Fruit fly (Drosophila melanogaster) whole organism, embryonic: ENCODE data around the gene p24-1.
A peak's percentile ranks its signal among the peaks of the same experiment; 100 is the strongest.

Experiments
- Adf1 ChIP-seq: fragments of 200-800 bp; sonication (Bioruptor generic); IDR thresholded peaks from 2 replicates; pipeline ENCODE4 v1.3.6; 2022; ENCODE audit warnings: missing biosample characterization, missing genetic modification characterization
- Atf6 ChIP-seq: fragments of 200-800 bp; sonication (Bioruptor generic); IDR thresholded peaks from 2 replicates; pipeline ENCODE4 v1.3.6; 2022; ENCODE audit warnings: missing biosample characterization, missing genetic modification characterization
- B-H1 ChIP-seq: fragments of 200-800 bp; sonication (Bioruptor generic); IDR thresholded peaks from 3 replicates; pipeline ENCODE4 v1.3.6; 2022; ENCODE audit warnings: missing biosample characterization, missing genetic modification characterization
- CG11093 ChIP-seq: fragments of 200-800 bp; sonication (Bioruptor generic); IDR thresholded peaks from 3 replicates; pipeline ENCODE4 v1.3.6; 2022; ENCODE audit warnings: missing biosample characterization, missing genetic modification characterization
- CG11504 ChIP-seq: fragments of 200-800 bp; sonication (Bioruptor generic); optimal IDR thresholded peaks from 3 replicates; lab custom pipeline; 2019; ENCODE audit warnings: missing biosample characterization, mild to moderate bottlenecking, missing genetic modification characterization, moderate library complexity
- CG11560 ChIP-seq: fragments of 200-800 bp; sonication (Bioruptor generic); IDR thresholded peaks from 3 replicates; pipeline ENCODE4 v1.3.6; 2022; ENCODE audit warnings: missing biosample characterization, missing genetic modification characterization
- CG11723 ChIP-seq: fragments of 200-800 bp; sonication (Bioruptor generic); optimal IDR thresholded peaks from 2 replicates; lab custom pipeline; 2017; ENCODE audit warnings: missing biosample characterization, mild to moderate bottlenecking, missing genetic modification characterization
- CG12942 ChIP-seq: fragments of 200-800 bp; sonication (Bioruptor generic); optimal IDR thresholded peaks from 3 replicates; lab custom pipeline; 2016; ENCODE audit warnings: missing biosample characterization, missing genetic modification characterization
- CG1529 ChIP-seq: fragments of 200-800 bp; sonication (Bioruptor generic); optimal IDR thresholded peaks from 3 replicates; lab custom pipeline; 2018; ENCODE audit warnings: missing biosample characterization, missing genetic modification characterization
- CG1602 ChIP-seq: fragments of 200-800 bp; sonication (Bioruptor generic); optimal IDR thresholded peaks from 3 replicates; lab custom pipeline; 2016; ENCODE audit warnings: missing biosample characterization, missing genetic modification characterization
- CG31224 ChIP-seq: fragments of 200-800 bp; sonication (Bioruptor generic); IDR thresholded peaks from 2 replicates; pipeline ENCODE4 v1.3.6; 2022; ENCODE audit warnings: missing biosample characterization, missing genetic modification characterization
- CG31441 ChIP-seq: fragments of 200-800 bp; sonication (Bioruptor generic); IDR thresholded peaks from 2 replicates; pipeline ENCODE4 v1.3.6; 2022; ENCODE audit warnings: missing biosample characterization, missing genetic modification characterization
- CG3281 ChIP-seq: fragments of 200-800 bp; sonication (Bioruptor generic); optimal IDR thresholded peaks from 3 replicates; lab custom pipeline; 2017; ENCODE audit warnings: missing biosample characterization, mild to moderate bottlenecking, missing genetic modification characterization
- CG33557 ChIP-seq: fragments of 200-800 bp; sonication (Bioruptor generic); optimal IDR thresholded peaks from 2 replicates; lab custom pipeline; 2019; ENCODE audit warnings: missing biosample characterization, mild to moderate bottlenecking, missing genetic modification characterization, moderate library complexity
- CG4282 ChIP-seq: fragments of 200-800 bp; sonication (Bioruptor generic); optimal IDR thresholded peaks from 2 replicates; lab custom pipeline; 2016; ENCODE audit warnings: missing biosample characterization, missing genetic modification characterization
- CG4617 ChIP-seq: fragments of 200-800 bp; sonication (Bioruptor generic); optimal IDR thresholded peaks from 3 replicates; lab custom pipeline; 2016; ENCODE audit warnings: missing biosample characterization, missing genetic modification characterization, borderline replicate concordance
- CG4854 ChIP-seq: fragments of 200-800 bp; sonication (Bioruptor generic); optimal IDR thresholded peaks from 2 replicates; lab custom pipeline; 2016; ENCODE audit warnings: missing biosample characterization, missing genetic modification characterization, inconsistent platforms
- CG5953 ChIP-seq: fragments of 200-800 bp; sonication (Bioruptor generic); IDR thresholded peaks from 2 replicates; pipeline ENCODE4 v1.3.6; 2022; ENCODE audit warnings: missing biosample characterization, missing genetic modification characterization
- CG6689 ChIP-seq: fragments of 200-800 bp; sonication (Bioruptor generic); IDR thresholded peaks from 2 replicates; pipeline ENCODE4 v1.3.6; 2022; ENCODE audit warnings: missing biosample characterization, missing genetic modification characterization
- CTCF ChIP-seq: fragments of 200-800 bp; sonication (Bioruptor generic); optimal IDR thresholded peaks from 2 replicates; lab custom pipeline; 2017; ENCODE audit warnings: missing biosample characterization, mild to moderate bottlenecking, missing genetic modification characterization, moderate library complexity
- CkIIα-i1 ChIP-seq: fragments of 200-800 bp; sonication (Bioruptor generic); IDR thresholded peaks from 2 replicates; pipeline ENCODE4 v1.3.6; 2022; ENCODE audit warnings: missing biosample characterization, missing genetic modification characterization
- Fer2 ChIP-seq: fragments of 200-800 bp; sonication (Bioruptor generic); optimal IDR thresholded peaks from 2 replicates; lab custom pipeline; 2018; ENCODE audit warnings: missing biosample characterization, mild to moderate bottlenecking, missing genetic modification characterization, moderate library complexity
- GATAe ChIP-seq: fragments of 200-800 bp; sonication (Bioruptor generic); conservative IDR thresholded peaks from 2 replicates; pipeline ENCODE4 v1.3.6; 2022; ENCODE audit warnings: missing biosample characterization, missing genetic modification characterization
- Hmr ChIP-seq: fragments of 200-800 bp; sonication (Bioruptor generic); optimal IDR thresholded peaks from 3 replicates; lab custom pipeline; 2017; ENCODE audit warnings: mild to moderate bottlenecking, missing biosample characterization, missing genetic modification reagents, missing genetic modification characterization
- Mad ChIP-seq: fragments of 200-800 bp; sonication (Bioruptor generic); optimal IDR thresholded peaks from 2 replicates; lab custom pipeline; 2016; ENCODE audit warnings: missing biosample characterization, missing genetic modification characterization
- NfI ChIP-seq: fragments of 200-800 bp; sonication (Bioruptor generic); optimal IDR thresholded peaks from 3 replicates; lab custom pipeline; 2018; ENCODE audit warnings: missing biosample characterization, mild to moderate bottlenecking, missing genetic modification characterization, moderate library complexity
- Ptx1 ChIP-seq: fragments of 200-800 bp; sonication (Bioruptor generic); IDR thresholded peaks from 2 replicates; pipeline ENCODE4 v1.3.6; 2022; ENCODE audit warnings: missing biosample characterization, missing genetic modification characterization
- Sox100B ChIP-seq: fragments of 200-800 bp; sonication (Bioruptor generic); optimal IDR thresholded peaks from 3 replicates; lab custom pipeline; 2018; ENCODE audit warnings: missing biosample characterization, mild to moderate bottlenecking, missing genetic modification characterization
- al ChIP-seq: fragments of 200-800 bp; sonication (Bioruptor generic); IDR thresholded peaks from 2 replicates; pipeline ENCODE4 v1.3.6; 2022; ENCODE audit warnings: missing biosample characterization, missing genetic modification characterization
- ap ChIP-seq: fragments of 200-800 bp; sonication (Bioruptor generic); IDR thresholded peaks from 2 replicates; pipeline ENCODE4 v1.3.6; 2022; ENCODE audit warnings: missing biosample characterization, missing genetic modification characterization
- bsh ChIP-seq, 2 experiments: fragments of 200-800 bp; sonication (Bioruptor generic); optimal IDR thresholded peaks; 2 replicates each; lab custom pipeline; 2017 to 2018; ENCODE audit warnings: mild to moderate bottlenecking in 2 of 2, missing biosample characterization in 2 of 2, missing genetic modification characterization in 2 of 2, moderate library complexity in 1 of 2
- dimm ChIP-seq: fragments of 200-800 bp; sonication (Bioruptor generic); IDR thresholded peaks from 2 replicates; pipeline ENCODE4 v1.3.6; 2022; ENCODE audit warnings: missing biosample characterization, missing genetic modification characterization
- ftz-f1 ChIP-seq: fragments of 200-800 bp; sonication (Bioruptor generic); optimal IDR thresholded peaks from 2 replicates; lab custom pipeline; 2016; ENCODE audit warnings: missing biosample characterization, missing genetic modification characterization
- grn ChIP-seq: fragments of 200-800 bp; sonication (Bioruptor generic); optimal IDR thresholded peaks from 3 replicates; lab custom pipeline; 2017; ENCODE audit warnings: missing biosample characterization, missing genetic modification characterization
- gro ChIP-seq: fragments of 200-800 bp; sonication (Bioruptor generic); optimal IDR thresholded peaks from 2 replicates; lab custom pipeline; 2016; ENCODE audit warnings: missing biosample characterization, missing genetic modification characterization
- gsb ChIP-seq: fragments of 200-800 bp; sonication (Bioruptor generic); IDR thresholded peaks from 2 replicates; pipeline ENCODE4 v1.3.6; 2022; ENCODE audit warnings: missing biosample characterization, missing genetic modification characterization
- hb ChIP-seq: fragments of 200-800 bp; sonication (Bioruptor generic); IDR thresholded peaks from 3 replicates; pipeline ENCODE4 v1.3.6; 2022; ENCODE audit warnings: missing biosample characterization, missing genetic modification characterization; ENCODE audit not compliant: partially characterized antibody
- insv ChIP-seq, 2 experiments: fragments of 200-800 bp; sonication (Bioruptor generic); optimal IDR thresholded peaks; 3 replicates each; lab custom pipeline; 2016 to 2018; ENCODE audit warnings: missing biosample characterization in 2 of 2, missing genetic modification characterization in 2 of 2
- jigr1 ChIP-seq: fragments of 200-800 bp; sonication (Bioruptor generic); IDR thresholded peaks from 3 replicates; pipeline ENCODE4 v1.3.6; 2022; ENCODE audit warnings: missing biosample characterization, missing genetic modification characterization
- lbe ChIP-seq: fragments of 200-800 bp; sonication (Bioruptor generic); optimal IDR thresholded peaks from 2 replicates; lab custom pipeline; 2016; ENCODE audit warnings: missing biosample characterization, mild to moderate bottlenecking, missing genetic modification characterization
- maf-S ChIP-seq: fragments of 200-800 bp; sonication (Bioruptor generic); optimal IDR thresholded peaks from 2 replicates; lab custom pipeline; 2016; ENCODE audit warnings: missing biosample characterization, missing genetic modification characterization
- run ChIP-seq: fragments of 200-800 bp; sonication (Bioruptor generic); optimal IDR thresholded peaks from 3 replicates; lab custom pipeline; 2018; ENCODE audit warnings: missing biosample characterization, mild to moderate bottlenecking, missing genetic modification characterization
- schlank ChIP-seq: fragments of 200-800 bp; sonication (Bioruptor generic); optimal IDR thresholded peaks from 2 replicates; lab custom pipeline; 2018; ENCODE audit warnings: missing biosample characterization, mild to moderate bottlenecking, missing genetic modification characterization
- sima ChIP-seq: fragments of 200-800 bp; sonication (Bioruptor generic); optimal IDR thresholded peaks from 2 replicates; lab custom pipeline; 2016; ENCODE audit warnings: missing biosample characterization, missing genetic modification characterization
- sqz ChIP-seq: fragments of 200-800 bp; sonication (Bioruptor generic); optimal IDR thresholded peaks from 3 replicates; lab custom pipeline; 2018; ENCODE audit warnings: missing biosample characterization, mild to moderate bottlenecking, missing genetic modification characterization
- toy ChIP-seq: fragments of 200-800 bp; sonication (Bioruptor generic); IDR thresholded peaks from 2 replicates; pipeline ENCODE4 v1.3.6; 2022; ENCODE audit warnings: missing biosample characterization, missing genetic modification characterization
- trem ChIP-seq: fragments of 200-800 bp; optimal IDR thresholded peaks from 3 replicates; lab custom pipeline; 2019; ENCODE audit warnings: missing biosample characterization, mild to moderate bottlenecking, missing genetic modification characterization, moderate library complexity
- vvl ChIP-seq: fragments of 200-800 bp; sonication (Bioruptor generic); IDR thresholded peaks from 2 replicates; pipeline ENCODE4 v1.3.6; 2022; ENCODE audit warnings: missing biosample characterization, missing genetic modification characterization
- wek ChIP-seq: fragments of 200-800 bp; sonication (Bioruptor generic); optimal IDR thresholded peaks from 3 replicates; lab custom pipeline; 2018; ENCODE audit warnings: missing biosample characterization, mild to moderate bottlenecking, missing genetic modification characterization, moderate library complexity
- z ChIP-seq: fragments of 200-800 bp; sonication (Bioruptor generic); IDR thresholded peaks from 3 replicates; pipeline ENCODE4 v1.3.6; 2022; ENCODE audit warnings: missing biosample characterization, missing genetic modification characterization
- zfh1 ChIP-seq: fragments of 200-800 bp; sonication (Bioruptor generic); IDR thresholded peaks from 3 replicates; pipeline ENCODE4 v1.3.6; 2022; ENCODE audit warnings: missing biosample characterization, missing genetic modification characterization

p24-1 gene

dm6 chrX:11848507-11849264 lies 3.6 kb downstream of the p24-1 start (continued):
- no peak for TF ChIP-seq gro (GFP tag; lab: Kevin White, UChicago)
- no peak for TF ChIP-seq NfI (GFP tag; lab: Kevin White, UChicago)
- no peak for TF ChIP-seq jigr1
- peak; percentile 76 for TF ChIP-seq CG11504 (tag; lab: Kevin White, UChicago)
- TF ChIP-seq CG31441 (GFP tag; lab: Robert Waterston, UW), result peak; percentile 77
- TF ChIP-seq CG11723 (GFP tag; lab: Kevin White, UChicago), result no peak
- TF ChIP-seq Hmr (GFP tag; lab: Kevin White, UChicago), result peak; percentile 45
- TF ChIP-seq dimm (GFP tag; lab: Robert Waterston, UW), result no peak
- no peak for TF ChIP-seq CG12942
- peak; percentile 21; the same call in 1 of the 3 replicates for TF ChIP-seq B-H1 (GFP tag; lab: Robert Waterston, UW)
- TF ChIP-seq z (GFP tag; lab: Robert Waterston, UW), result no peak
- no peak for TF ChIP-seq sima
- TF ChIP-seq GATAe (GFP tag; lab: Robert Waterston, UW), result no peak
- TF ChIP-seq CG11093 (GFP tag; lab: Robert Waterston, UW), result 0 out of 3 replicates have a peak, but pooled peaks have one; percentile 13
- peak; percentile 17 for TF ChIP-seq Fer2 (tag; lab: Kevin White, UChicago)
- peak; percentile 85 for TF ChIP-seq vvl (GFP tag; lab: Robert Waterston, UW)
- TF ChIP-seq CG11560 (tag; lab: Robert Waterston, UW), result no peak
- no peak for TF ChIP-seq gsb
- TF ChIP-seq CTCF, result no peak
- TF ChIP-seq bsh (GFP tag; optimal IDR thresholded peaks at IDR 0.05; lab: Kevin White, UChicago), result peak in 1 of 2 experiments; percentile 7
- TF ChIP-seq wek (GFP tag; lab: Kevin White, UChicago), result no peak
- no peak for TF ChIP-seq CG31224
- peak; percentile 0 for TF ChIP-seq CG1529 (GFP tag; lab: Kevin White, UChicago)
- TF ChIP-seq CG3281 (GFP tag; lab: Kevin White, UChicago), result peak; percentile 37
- 0 out of 2 replicates have a peak, but pooled peaks have one; percentile 43 for TF ChIP-seq Atf6 (GFP tag; lab: Robert Waterston, UW)
- no peak for TF ChIP-seq zfh1 (GFP tag; lab: Robert Waterston, UW)
- TF ChIP-seq CG4282, result no peak
- TF ChIP-seq run, result peak; percentile 30
- no peak for TF ChIP-seq CkIIα-i1 (GFP tag; lab: Robert Waterston, UW)
- TF ChIP-seq Mad (GFP tag; lab: Kevin White, UChicago), result no peak
- peak; percentile 44 for TF ChIP-seq sqz
- TF ChIP-seq al (GFP tag; lab: Robert Waterston, UW), result 0 out of 2 replicates have a peak, but pooled peaks have one; percentile 32
- no peak for TF ChIP-seq CG4854
- TF ChIP-seq insv (GFP tag; optimal IDR thresholded peaks at IDR 0.05; lab: Kevin White, UChicago), result no peak
- TF ChIP-seq Sox100B (GFP tag; lab: Kevin White, UChicago), result peak; percentile 51
- TF ChIP-seq CG1602 (GFP tag; lab: Kevin White, UChicago), result no peak
- TF ChIP-seq trem (tag; lab: Kevin White, UChicago), result no peak
- TF ChIP-seq grn (GFP tag; lab: Kevin White, UChicago), result no peak
- no peak for TF ChIP-seq CG5953 (GFP tag; lab: Robert Waterston, UW)
- TF ChIP-seq Adf1 (GFP tag; lab: Robert Waterston, UW), result no peak
- no peak for TF ChIP-seq CG4617 (GFP tag; lab: Kevin White, UChicago)
- no peak for TF ChIP-seq lbe
- no peak for TF ChIP-seq hb (GFP tag; lab: Robert Waterston, UW)
- TF ChIP-seq maf-S (GFP tag; lab: Kevin White, UChicago), result no peak
- no peak for TF ChIP-seq toy (GFP tag; lab: Robert Waterston, UW)
- peak; percentile 44; the same call in 1 of the 2 replicates for TF ChIP-seq ap
- TF ChIP-seq ftz-f1 (GFP tag; lab: Kevin White, UChicago), result no peak
- TF ChIP-seq schlank (tag; lab: Kevin White, UChicago), result no peak
- peak; percentile 57 for TF ChIP-seq Ptx1 (GFP tag; lab: Robert Waterston, UW)
- TF ChIP-seq CG33557 (GFP tag; lab: Kevin White, UChicago), result no peak
- peak; percentile 40 for TF ChIP-seq CG6689
